1 fruit fly cellular context compared by ENCODE assay signal in genomic region chr3L:18633084-18633483, dm6.
TF ChIP-seq lines count a peak whose summit lies in the region.

No protein-coding gene starts in this region.

TF ChIP-seq in whole organism, embryonic, 481 proteins besides CTCF, POLR2A, EP300 and RAD21 (continued from another document and continues in another):
- no peak for TF ChIP-seq CG6654 (GFP tag; optimal IDR thresholded peaks at IDR 0.05; lab: Kevin White, UChicago)
- no peak for TF ChIP-seq CG15479 (GFP tag; optimal IDR thresholded peaks at IDR 0.05; lab: Kevin White, UChicago)
- TF ChIP-seq Ada2b (GFP tag; IDR thresholded peaks at IDR 0.05; lab: Robert Waterston, UW): no peak
- no peak for TF ChIP-seq h (optimal IDR thresholded peaks at IDR 0.05; lab: Kevin White, UChicago)
- no peak for TF ChIP-seq CG14050 (GFP tag; IDR thresholded peaks at IDR 0.05; lab: Robert Waterston, UW)
- no peak for TF ChIP-seq CG12942 (GFP tag; optimal IDR thresholded peaks at IDR 0.05; lab: Kevin White, UChicago)
- TF ChIP-seq E2f1 (GFP tag; IDR thresholded peaks at IDR 0.05; lab: Robert Waterston, UW): no peak
- no peak for TF ChIP-seq Meics (GFP tag; optimal IDR thresholded peaks at IDR 0.05; lab: Kevin White, UChicago)
- no peak for TF ChIP-seq CG8478 (optimal IDR thresholded peaks at IDR 0.05; lab: Kevin White, UChicago)
- no peak for TF ChIP-seq lbe (GFP tag; optimal IDR thresholded peaks at IDR 0.05; lab: Kevin White, UChicago)
- TF ChIP-seq lab (GFP tag; optimal IDR thresholded peaks at IDR 0.05; lab: Kevin White, UChicago): peak; percentile 64
- TF ChIP-seq CG10147 (GFP tag; optimal IDR thresholded peaks at IDR 0.05; lab: Kevin White, UChicago): no peak
- no peak for TF ChIP-seq scrt (GFP tag; optimal IDR thresholded peaks at IDR 0.05; lab: Kevin White, UChicago)
- no peak for TF ChIP-seq sob (GFP tag; IDR thresholded peaks at IDR 0.05; lab: Robert Waterston, UW)
- TF ChIP-seq CG12769 (tag; optimal IDR thresholded peaks at IDR 0.05; lab: Kevin White, UChicago): peak; percentile 54
- TF ChIP-seq CkIIα-i1 (GFP tag; IDR thresholded peaks at IDR 0.05; lab: Robert Waterston, UW): no peak
- TF ChIP-seq CG15514 (GFP tag; optimal IDR thresholded peaks at IDR 0.05; lab: Kevin White, UChicago): peak; percentile 3
- no peak for TF ChIP-seq CG13894 (tag; optimal IDR thresholded peaks at IDR 0.05; lab: Kevin White, UChicago)
- TF ChIP-seq HmgZ (tag; optimal IDR thresholded peaks at IDR 0.05; lab: Kevin White, UChicago): peak; percentile 11
- no peak for TF ChIP-seq D19B (GFP tag; optimal IDR thresholded peaks at IDR 0.05; lab: Kevin White, UChicago)
- TF ChIP-seq kni (GFP tag; optimal IDR thresholded peaks at IDR 0.05; lab: Kevin White, UChicago): no peak
- no peak for TF ChIP-seq CG8281 (tag; optimal IDR thresholded peaks at IDR 0.05; lab: Kevin White, UChicago)
- no peak for TF ChIP-seq aop (GFP tag; IDR thresholded peaks at IDR 0.05; lab: Robert Waterston, UW)
- no peak for TF ChIP-seq knrl (GFP tag; IDR thresholded peaks at IDR 0.05; lab: Robert Waterston, UW; ENCODE audit: partially characterized antibody)
- TF ChIP-seq Vsx1 (GFP tag; optimal IDR thresholded peaks at IDR 0.05; lab: Kevin White, UChicago): peak; percentile 51
- no peak for TF ChIP-seq tap (tag; optimal IDR thresholded peaks at IDR 0.05; lab: Kevin White, UChicago)
- TF ChIP-seq ftz-f1 (GFP tag; optimal IDR thresholded peaks at IDR 0.05; lab: Kevin White, UChicago): no peak
- TF ChIP-seq CG4360 (GFP tag; IDR thresholded peaks at IDR 0.05; lab: Robert Waterston, UW): no peak
- TF ChIP-seq bab2 (GFP tag; optimal IDR thresholded peaks at IDR 0.05; lab: Kevin White, UChicago): no peak
- no peak for TF ChIP-seq en (GFP tag; optimal IDR thresholded peaks at IDR 0.05; lab: Kevin White, UChicago)
- no peak for TF ChIP-seq CG15269 (tag; optimal IDR thresholded peaks at IDR 0.05; lab: Kevin White, UChicago)
- TF ChIP-seq ssp (GFP tag; IDR thresholded peaks at IDR 0.05; lab: Robert Waterston, UW): no peak
- TF ChIP-seq Poxn (GFP tag; IDR thresholded peaks at IDR 0.05; lab: Robert Waterston, UW): no peak
- TF ChIP-seq unc-4 (GFP tag; IDR thresholded peaks at IDR 0.05; lab: Robert Waterston, UW; ENCODE audit: partially characterized antibody): no peak
- TF ChIP-seq cwo (GFP tag; optimal IDR thresholded peaks at IDR 0.05; lab: Kevin White, UChicago): peak; percentile 81
- TF ChIP-seq Nf-YA (GFP tag; IDR thresholded peaks at IDR 0.05; lab: Robert Waterston, UW): no peak
- TF ChIP-seq stc (GFP tag; IDR thresholded peaks at IDR 0.05; lab: Robert Waterston, UW): no peak
- no peak for TF ChIP-seq Doc3 (GFP tag; IDR thresholded peaks at IDR 0.05; lab: Robert Waterston, UW; ENCODE audit: partially characterized antibody)
- TF ChIP-seq CG12071 (GFP tag; optimal IDR thresholded peaks at IDR 0.05; lab: Kevin White, UChicago): no peak
- no peak for TF ChIP-seq cas (GFP tag; IDR thresholded peaks at IDR 0.05; lab: Robert Waterston, UW)
- TF ChIP-seq CG10979 (tag; optimal IDR thresholded peaks at IDR 0.05; lab: Kevin White, UChicago): no peak
- no peak for TF ChIP-seq CG8290 (GFP tag; optimal IDR thresholded peaks at IDR 0.05; lab: Kevin White, UChicago)
- peak in 1 of 2 experiments; percentile 49 for TF ChIP-seq CG8290 (tag; optimal IDR thresholded peaks at IDR 0.05; lab: Kevin White, UChicago)
- TF ChIP-seq ewg (GFP tag; optimal IDR thresholded peaks at IDR 0.05; lab: Kevin White, UChicago): no peak
- TF ChIP-seq chinmo (GFP tag; IDR thresholded peaks at IDR 0.05; lab: Robert Waterston, UW; ENCODE audit: partially characterized antibody): 0 out of 4 replicates have a peak, but pooled peaks have one; percentile 28
- TF ChIP-seq CG8388 (GFP tag; optimal IDR thresholded peaks at IDR 0.05; lab: Kevin White, UChicago): no peak
- peak in 1 of 2 experiments; percentile 33 for TF ChIP-seq Hr78 (GFP tag; optimal IDR thresholded peaks at IDR 0.05; lab: Kevin White, UChicago)
- TF ChIP-seq Xrp1 (GFP tag; IDR thresholded peaks at IDR 0.05; lab: Robert Waterston, UW): no peak
- TF ChIP-seq gsb (GFP tag; IDR thresholded peaks at IDR 0.05; lab: Robert Waterston, UW): no peak
- TF ChIP-seq Sry-δ (GFP tag; optimal IDR thresholded peaks at IDR 0.05; lab: Kevin White, UChicago): no peak
- peak; percentile 16 for TF ChIP-seq Med (GFP tag; lab: Kevin White, UChicago)
- no peak for TF ChIP-seq CG17912 (GFP tag; optimal IDR thresholded peaks at IDR 0.05; lab: Kevin White, UChicago)
- no peak for TF ChIP-seq psq (GFP tag; optimal IDR thresholded peaks at IDR 0.05; lab: Kevin White, UChicago)
- no peak for TF ChIP-seq nau (GFP tag; optimal IDR thresholded peaks at IDR 0.05; lab: Kevin White, UChicago)
- TF ChIP-seq Awh (GFP tag; IDR thresholded peaks at IDR 0.05; lab: Robert Waterston, UW): no peak
- no peak for TF ChIP-seq gro (GFP tag; optimal IDR thresholded peaks at IDR 0.05; lab: Kevin White, UChicago)
- no peak for TF ChIP-seq CG11695 (GFP tag; IDR thresholded peaks at IDR 0.05; lab: Robert Waterston, UW)
- TF ChIP-seq salm (tag; optimal IDR thresholded peaks at IDR 0.05; lab: Kevin White, UChicago): no peak
- peak; percentile 72 for TF ChIP-seq grn (GFP tag; optimal IDR thresholded peaks at IDR 0.05; lab: Kevin White, UChicago)
- TF ChIP-seq Bgb (GFP tag; IDR thresholded peaks at IDR 0.05; lab: Robert Waterston, UW; ENCODE audit: partially characterized antibody): no peak
- TF ChIP-seq CG17359 (tag; optimal IDR thresholded peaks at IDR 0.05; lab: Kevin White, UChicago): no peak
- TF ChIP-seq CG2199 (GFP tag; IDR thresholded peaks at IDR 0.05; lab: Robert Waterston, UW): no peak
- no peak for TF ChIP-seq CoRest (tag; optimal IDR thresholded peaks at IDR 0.05; lab: Kevin White, UChicago)
- TF ChIP-seq MESR4 (GFP tag; optimal IDR thresholded peaks at IDR 0.05; lab: Kevin White, UChicago): no peak
- no peak for TF ChIP-seq jigr1 (GFP tag; IDR thresholded peaks at IDR 0.05; lab: Robert Waterston, UW)
- TF ChIP-seq pum (GFP tag; optimal IDR thresholded peaks at IDR 0.05; lab: Kevin White, UChicago): no peak
- TF ChIP-seq CG14014 (GFP tag; IDR thresholded peaks at IDR 0.05; lab: Robert Waterston, UW): no peak
- no peak for TF ChIP-seq dan (GFP tag; IDR thresholded peaks at IDR 0.05; lab: Robert Waterston, UW)
- peak; percentile 67 for TF ChIP-seq caup (GFP tag; optimal IDR thresholded peaks at IDR 0.05; lab: Kevin White, UChicago; ENCODE audit: severe bottlenecking)
- TF ChIP-seq Myb (GFP tag; optimal IDR thresholded peaks at IDR 0.05; lab: Kevin White, UChicago): no peak
- peak; percentile 5 for TF ChIP-seq pros (GFP tag; optimal IDR thresholded peaks at IDR 0.05; lab: Kevin White, UChicago)
- no peak for TF ChIP-seq CG5180 (GFP tag; optimal IDR thresholded peaks at IDR 0.05; lab: Kevin White, UChicago)
- TF ChIP-seq CG2712 (tag; optimal IDR thresholded peaks at IDR 0.05; lab: Kevin White, UChicago): no peak
- no peak for TF ChIP-seq jumu (GFP tag; optimal IDR thresholded peaks at IDR 0.05; lab: Kevin White, UChicago)
- peak; percentile 95 for TF ChIP-seq crol (GFP tag; IDR thresholded peaks at IDR 0.05; lab: Robert Waterston, UW)
- peak; percentile 36; the same call in 1 of the 2 replicates for TF ChIP-seq CG14441 (GFP tag; IDR thresholded peaks at IDR 0.05; lab: Robert Waterston, UW)
- no peak for TF ChIP-seq Fer3 (tag; optimal IDR thresholded peaks at IDR 0.05; lab: Kevin White, UChicago)
- no peak for TF ChIP-seq CG3995 (GFP tag; optimal IDR thresholded peaks at IDR 0.05; lab: Kevin White, UChicago)
- TF ChIP-seq CG13287 (GFP tag; IDR thresholded peaks at IDR 0.05; lab: Robert Waterston, UW; ENCODE audit: partially characterized antibody): no peak
- no peak for TF ChIP-seq yki (optimal IDR thresholded peaks at IDR 0.05; lab: Kevin White, UChicago)
- no peak for TF ChIP-seq CG2889 (GFP tag; IDR thresholded peaks at IDR 0.05; lab: Robert Waterston, UW)
- no peak for TF ChIP-seq abd-A (tag; optimal IDR thresholded peaks at IDR 0.05; lab: Kevin White, UChicago)
- no peak for TF ChIP-seq seq (GFP tag; IDR thresholded peaks at IDR 0.05; lab: Robert Waterston, UW)
- no peak for TF ChIP-seq NfI (GFP tag; optimal IDR thresholded peaks at IDR 0.05; lab: Kevin White, UChicago)
- TF ChIP-seq Optix (GFP tag; IDR thresholded peaks at IDR 0.05; lab: Robert Waterston, UW): no peak
- TF ChIP-seq Ssrp (tag; optimal IDR thresholded peaks at IDR 0.05; lab: Kevin White, UChicago): no peak
- TF ChIP-seq bcd (GFP tag; optimal IDR thresholded peaks at IDR 0.05; lab: Kevin White, UChicago): no peak
- TF ChIP-seq hb (GFP tag; IDR thresholded peaks at IDR 0.05; lab: Robert Waterston, UW; ENCODE audit: partially characterized antibody): no peak
- TF ChIP-seq Eip74EF (GFP tag; optimal IDR thresholded peaks at IDR 0.05; lab: Kevin White, UChicago): no peak
- no peak for TF ChIP-seq disco-r (GFP tag; optimal IDR thresholded peaks at IDR 0.05; lab: Kevin White, UChicago)
- no peak for TF ChIP-seq grau (tag; optimal IDR thresholded peaks at IDR 0.05; lab: Kevin White, UChicago)
- no peak for TF ChIP-seq CG4820 (GFP tag; optimal IDR thresholded peaks at IDR 0.05; lab: Kevin White, UChicago)
- no peak for TF ChIP-seq CG14710 (tag; optimal IDR thresholded peaks at IDR 0.05; lab: Kevin White, UChicago)
- no peak for TF ChIP-seq CG6854 (GFP tag; optimal IDR thresholded peaks at IDR 0.05; lab: Kevin White, UChicago)
- no peak for TF ChIP-seq Hr51 (GFP tag; optimal IDR thresholded peaks at IDR 0.05; lab: Kevin White, UChicago)
- TF ChIP-seq sd (tag; optimal IDR thresholded peaks at IDR 0.05; lab: Kevin White, UChicago): peak; percentile 27
- no peak for TF ChIP-seq gfzf (GFP tag; optimal IDR thresholded peaks at IDR 0.05; lab: Kevin White, UChicago)
- TF ChIP-seq CG10543 (GFP tag; optimal IDR thresholded peaks at IDR 0.05; lab: Kevin White, UChicago): peak; percentile 60
- no peak for TF ChIP-seq CG3726 (GFP tag; IDR thresholded peaks at IDR 0.05; lab: Robert Waterston, UW)
- TF ChIP-seq Pdp1 (GFP tag; optimal IDR thresholded peaks at IDR 0.05; lab: Kevin White, UChicago): peak in 1 of 2 experiments; percentile 38
- no peak for TF ChIP-seq CG3838 (GFP tag; optimal IDR thresholded peaks at IDR 0.05; lab: Kevin White, UChicago)
- TF ChIP-seq exex (tag; optimal IDR thresholded peaks at IDR 0.05; lab: Kevin White, UChicago): peak; percentile 62
- TF ChIP-seq zfh1 (GFP tag; IDR thresholded peaks at IDR 0.05; lab: Robert Waterston, UW): no peak
- no peak for TF ChIP-seq CHES-1-like (GFP tag; optimal IDR thresholded peaks at IDR 0.05; lab: Kevin White, UChicago)
- TF ChIP-seq CG16779 (GFP tag; IDR thresholded peaks at IDR 0.05; lab: Robert Waterston, UW): no peak
- no peak for TF ChIP-seq NC2α (GFP tag; optimal IDR thresholded peaks at IDR 0.05; lab: Kevin White, UChicago)
- TF ChIP-seq Asciz (GFP tag; optimal IDR thresholded peaks at IDR 0.05; lab: Kevin White, UChicago): no peak
- no peak for TF ChIP-seq CG4404 (GFP tag; IDR thresholded peaks at IDR 0.05; lab: Robert Waterston, UW)
- peak; percentile 2 for TF ChIP-seq CG18011 (GFP tag; optimal IDR thresholded peaks at IDR 0.05; lab: Kevin White, UChicago)
- TF ChIP-seq ara (GFP tag; IDR thresholded peaks at IDR 0.05; lab: Robert Waterston, UW): no peak
- TF ChIP-seq CG11085 (GFP tag; IDR thresholded peaks at IDR 0.05; lab: Robert Waterston, UW): no peak
- no peak for TF ChIP-seq CG12236 (GFP tag; optimal IDR thresholded peaks at IDR 0.05; lab: Kevin White, UChicago)
- no peak for TF ChIP-seq CG8765 (GFP tag; IDR thresholded peaks at IDR 0.05; lab: Robert Waterston, UW)
- TF ChIP-seq CG7556 (GFP tag; optimal IDR thresholded peaks at IDR 0.05; lab: Kevin White, UChicago): no peak
- TF ChIP-seq CG33213 (GFP tag; optimal IDR thresholded peaks at IDR 0.05; lab: Kevin White, UChicago): no peak
- no peak for TF ChIP-seq vnd (GFP tag; IDR thresholded peaks at IDR 0.05; lab: Robert Waterston, UW; ENCODE audit: partially characterized antibody)
- no peak for TF ChIP-seq hkb (optimal IDR thresholded peaks at IDR 0.05; lab: Kevin White, UChicago)
- no peak for TF ChIP-seq hkb (GFP tag; IDR thresholded peaks at IDR 0.05; lab: Robert Waterston, UW)
- peak; percentile 56 for TF ChIP-seq sug (tag; optimal IDR thresholded peaks at IDR 0.05; lab: Kevin White, UChicago)
- no peak for TF ChIP-seq dm (GFP tag; optimal IDR thresholded peaks at IDR 0.05; lab: Kevin White, UChicago)
- no peak for TF ChIP-seq Oaz (GFP tag; IDR thresholded peaks at IDR 0.05; lab: Robert Waterston, UW)
- TF ChIP-seq CG15011 (GFP tag; optimal IDR thresholded peaks at IDR 0.05; lab: Kevin White, UChicago): no peak
- TF ChIP-seq gsb-n (tag; optimal IDR thresholded peaks at IDR 0.05; lab: Kevin White, UChicago): no peak
- no peak for TF ChIP-seq CG2116 (GFP tag; optimal IDR thresholded peaks at IDR 0.05; lab: Kevin White, UChicago)
- TF ChIP-seq otp (GFP tag; IDR thresholded peaks at IDR 0.05; lab: Robert Waterston, UW): no peak
- TF ChIP-seq fu2 (GFP tag; optimal IDR thresholded peaks at IDR 0.05; lab: Kevin White, UChicago): no peak
- no peak for TF ChIP-seq CG30020 (tag; optimal IDR thresholded peaks at IDR 0.05; lab: Kevin White, UChicago)
- TF ChIP-seq Dek (tag; optimal IDR thresholded peaks at IDR 0.05; lab: Kevin White, UChicago): no peak
- no peak for TF ChIP-seq croc (GFP tag; conservative IDR thresholded peaks at IDR 0.05; lab: Robert Waterston, UW)
- peak; percentile 0 for TF ChIP-seq Hmr (GFP tag; optimal IDR thresholded peaks at IDR 0.05; lab: Kevin White, UChicago)
- TF ChIP-seq Hmx (GFP tag; optimal IDR thresholded peaks at IDR 0.05; lab: Kevin White, UChicago): no peak
- no peak for TF ChIP-seq dimm (GFP tag; IDR thresholded peaks at IDR 0.05; lab: Robert Waterston, UW)
- TF ChIP-seq Spps (tag; optimal IDR thresholded peaks at IDR 0.05; lab: Kevin White, UChicago): no peak
- TF ChIP-seq chm (GFP tag; IDR thresholded peaks at IDR 0.05; lab: Robert Waterston, UW): no peak
- TF ChIP-seq stwl (tag; optimal IDR thresholded peaks at IDR 0.05; lab: Kevin White, UChicago): no peak
- no peak for TF ChIP-seq wdn (GFP tag; IDR thresholded peaks at IDR 0.05; lab: Robert Waterston, UW)
- TF ChIP-seq zen (tag; optimal IDR thresholded peaks at IDR 0.05; lab: Kevin White, UChicago): no peak
- TF ChIP-seq CG15696 (tag; optimal IDR thresholded peaks at IDR 0.05; lab: Kevin White, UChicago): no peak
- no peak; the same call in 1 of the 2 replicates for TF ChIP-seq ttk (GFP tag; IDR thresholded peaks at IDR 0.05; lab: Robert Waterston, UW)
- 0 out of 2 replicates have a peak, but pooled peaks have one; percentile 11 for TF ChIP-seq GATAe (GFP tag; conservative IDR thresholded peaks at IDR 0.05; lab: Robert Waterston, UW)
